Fruit fly (Drosophila melanogaster) whole organism, pupa: ENCODE data around the gene CG10254.

Source experiments
- CG10348 ChIP-seq: fragments of 200-800 bp; sonication (Bioruptor generic); IDR thresholded peaks from 2 replicates; pipeline ENCODE4 v1.3.6; 2022; ENCODE audit warnings: missing biosample characterization, missing genetic modification characterization
- CG12605 ChIP-seq: fragments of 200-800 bp; sonication (Bioruptor generic); IDR thresholded peaks from 2 replicates; pipeline ENCODE4 v1.3.6; 2022; ENCODE audit warnings: missing biosample characterization, missing genetic modification characterization
- CG13204 ChIP-seq: fragments of 200-800 bp; sonication (Bioruptor generic); optimal IDR thresholded peaks from 2 replicates; lab custom pipeline; 2018; ENCODE audit warnings: missing biosample characterization, mild to moderate bottlenecking, missing genetic modification characterization, moderate library complexity
- CG14655 ChIP-seq: fragments of 200-800 bp; sonication (Bioruptor generic); optimal IDR thresholded peaks from 3 replicates; lab custom pipeline; 2017; ENCODE audit warnings: mild to moderate bottlenecking, missing biosample characterization, missing genetic modification reagents, missing genetic modification characterization
- CG15710 ChIP-seq: fragments of 200-800 bp; sonication (Bioruptor generic); optimal IDR thresholded peaks from 2 replicates; lab custom pipeline; 2018; ENCODE audit warnings: missing biosample characterization, mild to moderate bottlenecking, missing genetic modification characterization, moderate library complexity
- CG17806 ChIP-seq: fragments of 200-800 bp; sonication (Bioruptor generic); optimal IDR thresholded peaks from 2 replicates; lab custom pipeline; 2018; ENCODE audit warnings: missing biosample characterization, mild to moderate bottlenecking, missing genetic modification characterization, moderate library complexity
- CG32121 ChIP-seq: fragments of 200-800 bp; sonication (Bioruptor generic); IDR thresholded peaks from 2 replicates; pipeline ENCODE4 v1.3.6; 2022; ENCODE audit warnings: missing biosample characterization, missing genetic modification characterization
- CG34367 ChIP-seq: fragments of 200-800 bp; sonication (Bioruptor generic); optimal IDR thresholded peaks from 2 replicates; lab custom pipeline; 2018; ENCODE audit warnings: missing biosample characterization, mild to moderate bottlenecking, missing genetic modification characterization
- CG4496 ChIP-seq: fragments of 200-800 bp; sonication (Bioruptor generic); IDR thresholded peaks from 3 replicates; pipeline ENCODE4 v1.3.6; 2022; ENCODE audit warnings: missing biosample characterization, missing genetic modification characterization
- CG8159 ChIP-seq: fragments of 200-800 bp; sonication (Bioruptor generic); optimal IDR thresholded peaks from 3 replicates; lab custom pipeline; 2018; ENCODE audit warnings: missing biosample characterization, mild to moderate bottlenecking, missing genetic modification characterization, moderate library complexity
- CG8301 ChIP-seq: fragments of 200-800 bp; sonication (Bioruptor generic); optimal IDR thresholded peaks from 2 replicates; lab custom pipeline; 2018; ENCODE audit warnings: missing biosample characterization, mild to moderate bottlenecking, missing genetic modification characterization
- CG9948 ChIP-seq: fragments of 200-800 bp; sonication (Bioruptor generic); optimal IDR thresholded peaks from 2 replicates; lab custom pipeline; 2018; ENCODE audit warnings: missing biosample characterization, mild to moderate bottlenecking, missing genetic modification characterization, moderate library complexity
- D1 ChIP-seq: fragments of 200-800 bp; sonication (Bioruptor generic); optimal IDR thresholded peaks from 2 replicates; lab custom pipeline; 2018; ENCODE audit warnings: missing biosample characterization, mild to moderate bottlenecking, missing genetic modification characterization, moderate library complexity
- EcR ChIP-seq: fragments of 200-800 bp; sonication (Bioruptor generic); optimal IDR thresholded peaks from 3 replicates; lab custom pipeline; 2019; ENCODE audit warnings: missing biosample characterization, missing genetic modification characterization, mild to moderate bottlenecking, moderate library complexity, missing genetic modification reagents
- Ets98B ChIP-seq: fragments of 200-800 bp; sonication (Bioruptor generic); IDR thresholded peaks from 2 replicates; pipeline ENCODE4 v1.3.6; 2022; ENCODE audit warnings: missing biosample characterization, missing genetic modification characterization
- Pif1A ChIP-seq: fragments of 200-800 bp; sonication (Bioruptor generic); optimal IDR thresholded peaks from 3 replicates; lab custom pipeline; 2016; ENCODE audit warnings: missing biosample characterization, missing genetic modification characterization
- Pif1B ChIP-seq: fragments of 200-800 bp; sonication (Bioruptor generic); optimal IDR thresholded peaks from 3 replicates; lab custom pipeline; 2016; ENCODE audit warnings: missing biosample characterization, missing genetic modification characterization
- Snoo ChIP-seq: fragments of 200-800 bp; sonication (Bioruptor generic); optimal IDR thresholded peaks from 3 replicates; lab custom pipeline; 2017; ENCODE audit warnings: missing biosample characterization, mild to moderate bottlenecking, missing genetic modification characterization, inconsistent platforms
- fd96Ca ChIP-seq: fragments of 200-800 bp; sonication (Bioruptor generic); IDR thresholded peaks from 3 replicates; pipeline ENCODE4 v1.3.6; 2022; ENCODE audit warnings: missing biosample characterization, missing genetic modification characterization
- gl ChIP-seq: fragments of 200-800 bp; sonication (Bioruptor generic); optimal IDR thresholded peaks from 2 replicates; lab custom pipeline; 2018; ENCODE audit warnings: missing biosample characterization, mild to moderate bottlenecking, missing genetic modification characterization
- rn ChIP-seq: fragments of 200-800 bp; sonication (Bioruptor generic); IDR thresholded peaks from 2 replicates; pipeline ENCODE4 v1.3.6; 2022; ENCODE audit warnings: missing biosample characterization, missing genetic modification characterization

The CG10254 gene

DNA sequence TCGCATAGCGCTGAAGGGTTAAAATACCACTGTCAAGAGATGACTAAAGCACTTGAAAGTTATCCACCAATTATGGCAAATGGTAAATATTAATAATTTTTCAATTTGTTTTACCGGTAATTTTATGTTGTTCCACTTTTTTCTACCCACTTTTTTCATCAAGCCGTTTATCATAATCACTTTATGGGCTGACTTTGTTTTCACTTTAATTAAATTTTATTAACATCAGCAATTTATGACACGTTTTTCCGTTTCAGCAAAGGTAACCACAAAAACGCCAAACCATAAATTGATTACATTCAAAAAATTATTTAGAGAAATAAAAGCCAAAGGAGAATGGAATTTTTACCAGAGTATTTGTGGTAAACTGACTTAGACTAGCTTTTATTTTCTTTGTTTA is 39.3 kb downstream of the CG10254 start:
- no peak for TF ChIP-seq Ets98B
- TF ChIP-seq D1 = no peak
- no peak for TF ChIP-seq rn (GFP tag; lab: Robert Waterston, UW)
- no peak for TF ChIP-seq CG8159
- TF ChIP-seq CG32121 (GFP tag; lab: Robert Waterston, UW) = no peak
- TF ChIP-seq fd96Ca (GFP tag; lab: Robert Waterston, UW) = no peak
- no peak for TF ChIP-seq CG34367 (tag; lab: Kevin White, UChicago)

DNA sequence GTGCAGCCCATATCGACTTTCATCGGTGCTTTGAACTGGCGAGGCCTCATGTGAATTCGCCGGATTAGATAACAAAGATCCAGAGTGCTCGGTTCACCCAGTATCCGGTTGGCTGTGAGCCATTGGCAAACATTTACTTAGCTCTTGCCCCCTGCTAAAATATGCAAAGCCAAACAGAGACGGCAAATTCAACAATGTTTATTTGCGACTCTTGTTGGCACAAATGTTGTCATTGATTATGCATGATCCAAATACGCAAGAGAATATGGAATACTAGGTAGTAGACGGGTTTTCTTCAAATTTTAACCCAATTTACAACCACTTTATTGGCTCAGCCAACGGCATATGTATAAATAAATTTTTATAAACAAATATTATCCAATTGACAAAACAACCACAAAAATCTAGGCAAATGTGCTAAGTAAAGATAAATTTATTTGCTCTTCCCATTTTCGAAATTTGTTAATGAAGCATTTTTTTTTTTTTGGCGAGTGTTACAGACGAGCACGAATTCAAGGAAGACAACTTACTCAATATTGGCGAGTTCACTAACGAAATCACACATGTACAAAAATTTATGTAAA is 42.2 kb downstream of the CG10254 start:
- TF ChIP-seq CG14655 (no peak), CG8301 (no peak), fd96Ca (GFP tag; lab: Robert Waterston, UW) (no peak), CG8159 (no peak), CG17806 (tag; lab: Kevin White, UChicago) (no peak), CG15710 (tag; lab: Kevin White, UChicago) (no peak), CG34367 (tag; lab: Kevin White, UChicago) (no peak), gl (tag; lab: Kevin White, UChicago) (no peak), CG13204 (GFP tag; lab: Kevin White, UChicago) (no peak), EcR (GFP tag; lab: Kevin White, UChicago) (no peak), CG9948 (no peak), CG10348 (GFP tag; lab: Robert Waterston, UW) (no peak), Pif1B (GFP tag; lab: Kevin White, UChicago) (no peak), Snoo (tag; lab: Kevin White, UChicago) (peak; percentile 40), CG4496 (GFP tag; lab: Robert Waterston, UW) (peak; percentile 31; the same call in 1 of the 3 replicates), CG32121 (GFP tag; lab: Robert Waterston, UW) (no peak), Ets98B (no peak; the same call in 1 of the 2 replicates), Pif1A (GFP tag; lab: Kevin White, UChicago) (peak; percentile 12), D1 (no peak), rn (GFP tag; lab: Robert Waterston, UW) (no peak), CG12605 (GFP tag; lab: Robert Waterston, UW) (no peak)

DNA sequence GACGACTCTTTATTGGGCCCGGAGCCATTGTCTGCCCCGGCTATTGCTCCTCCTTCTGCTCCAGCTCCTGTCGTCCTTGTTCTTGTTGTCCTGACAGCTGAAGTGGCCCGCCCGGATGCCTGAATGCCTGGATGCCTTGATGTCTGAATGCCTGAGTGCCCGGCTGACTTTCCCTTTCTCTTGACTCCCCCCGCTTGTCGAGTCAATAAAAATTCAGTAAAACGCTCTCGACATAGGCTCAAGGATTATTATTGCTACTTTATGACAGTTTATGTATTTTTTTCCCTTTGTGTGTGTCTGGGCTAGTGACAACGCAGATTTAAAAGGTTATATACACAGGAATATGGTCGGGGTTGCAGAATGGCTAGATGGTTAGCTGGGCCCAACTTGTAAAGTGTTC is 45.0 kb downstream of the CG10254 start:
- no peak for TF ChIP-seq Pif1A (GFP tag; lab: Kevin White, UChicago)

DNA sequence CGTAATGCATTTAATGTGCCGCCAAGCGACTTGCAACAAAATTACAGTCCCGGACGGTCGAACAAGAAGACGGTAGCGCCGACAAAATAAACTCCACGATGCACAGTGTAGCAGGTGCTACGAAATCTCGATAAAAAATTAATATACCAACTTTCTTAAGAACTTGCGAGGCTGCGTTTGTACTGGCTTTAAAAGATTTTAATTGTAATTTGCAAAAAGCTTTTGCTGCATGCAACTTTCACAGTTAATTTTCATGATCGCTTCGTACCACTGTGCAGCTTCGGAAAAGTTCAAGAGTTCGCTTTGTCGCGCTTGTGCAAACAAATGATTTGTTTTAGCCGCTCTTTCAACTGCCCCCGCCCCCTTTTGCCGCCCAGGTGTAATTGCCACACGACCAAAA is 48.6 kb downstream of the CG10254 start:
- peak; percentile 55 for TF ChIP-seq CG34367 (tag; lab: Kevin White, UChicago)
- peak; percentile 79 for TF ChIP-seq CG12605 (GFP tag; lab: Robert Waterston, UW)
- TF ChIP-seq Pif1B (GFP tag; lab: Kevin White, UChicago) = peak; percentile 50
- peak; percentile 69 for TF ChIP-seq Snoo (tag; lab: Kevin White, UChicago)
- TF ChIP-seq CG10348 (GFP tag; lab: Robert Waterston, UW) = peak; percentile 73
- peak; percentile 77 for TF ChIP-seq CG14655
- no peak for TF ChIP-seq gl (tag; lab: Kevin White, UChicago)
- TF ChIP-seq CG13204 (GFP tag; lab: Kevin White, UChicago) = peak; percentile 20
- peak; percentile 94 for TF ChIP-seq fd96Ca (GFP tag; lab: Robert Waterston, UW)
- peak; percentile 63 for TF ChIP-seq CG9948
- TF ChIP-seq CG8301 = peak; percentile 71
- TF ChIP-seq rn (GFP tag; lab: Robert Waterston, UW) = peak; percentile 74
- peak; percentile 58 for TF ChIP-seq CG15710 (tag; lab: Kevin White, UChicago)
- TF ChIP-seq Pif1A (GFP tag; lab: Kevin White, UChicago) = peak; percentile 86
- TF ChIP-seq Ets98B = peak; percentile 92
- peak; percentile 60 for TF ChIP-seq CG17806 (tag; lab: Kevin White, UChicago)
- peak; percentile 91 for TF ChIP-seq CG32121 (GFP tag; lab: Robert Waterston, UW)
- TF ChIP-seq EcR (GFP tag; lab: Kevin White, UChicago) = no peak
- TF ChIP-seq CG4496 (GFP tag; lab: Robert Waterston, UW) = peak; percentile 94
- TF ChIP-seq D1 = no peak
- TF ChIP-seq CG8159 = peak; percentile 68
- TF ChIP-seq, all 21 proteins: peak for 18

DNA sequence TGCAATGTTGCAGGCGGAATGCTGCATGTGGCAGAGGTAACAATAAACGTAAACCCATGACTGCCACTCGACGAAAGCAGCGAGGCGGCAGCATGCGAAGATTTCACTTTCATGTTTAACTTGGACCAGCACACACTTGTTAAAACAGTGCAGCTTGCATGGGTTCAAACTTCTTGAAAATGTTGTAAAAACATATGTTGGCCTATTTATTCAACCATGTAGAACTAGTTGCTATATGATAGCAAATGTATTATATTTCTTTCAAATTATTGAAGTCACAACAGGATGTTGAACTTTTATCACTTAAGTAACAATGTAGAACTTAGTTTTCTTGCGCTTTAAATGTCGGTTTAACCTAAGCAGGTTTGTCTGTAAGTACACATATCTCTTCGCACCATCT is 51.9 kb downstream of the CG10254 start:
- TF ChIP-seq rn (GFP tag; lab: Robert Waterston, UW) (no peak), CG12605 (GFP tag; lab: Robert Waterston, UW) (no peak), CG14655 (peak; percentile 5), Pif1A (GFP tag; lab: Kevin White, UChicago) (peak; percentile 15)
- TF ChIP-seq, all 21 proteins: peak for 2

DNA sequence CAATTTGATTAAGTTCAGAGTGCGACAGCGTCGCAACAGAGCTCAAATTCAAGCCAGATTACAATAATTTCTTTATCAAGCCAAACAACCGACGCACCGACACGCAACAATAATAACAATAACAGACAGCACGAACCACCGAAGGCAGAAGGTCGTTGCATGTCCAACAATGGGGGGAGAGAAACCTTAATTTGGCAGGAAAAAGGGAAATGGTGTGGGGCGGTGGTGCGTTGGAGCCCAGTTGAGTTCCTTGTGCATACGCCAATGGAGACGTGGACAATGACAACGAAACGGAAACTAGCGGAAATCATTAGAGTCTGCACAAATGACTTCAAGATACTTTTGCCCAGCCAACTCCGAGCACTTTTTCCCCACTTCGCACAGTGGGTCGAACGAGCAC is 55.2 kb downstream of the CG10254 start:
- TF ChIP-seq CG17806 (tag; lab: Kevin White, UChicago) = no peak
- no peak for TF ChIP-seq CG9948
- no peak for TF ChIP-seq CG34367 (tag; lab: Kevin White, UChicago)
- TF ChIP-seq CG15710 (tag; lab: Kevin White, UChicago) = no peak
- TF ChIP-seq Snoo (tag; lab: Kevin White, UChicago) = no peak
- no peak for TF ChIP-seq CG12605 (GFP tag; lab: Robert Waterston, UW)
- no peak for TF ChIP-seq CG13204 (GFP tag; lab: Kevin White, UChicago)
- TF ChIP-seq CG10348 (GFP tag; lab: Robert Waterston, UW) = no peak
- TF ChIP-seq EcR (GFP tag; lab: Kevin White, UChicago) = no peak
- TF ChIP-seq CG8159 = no peak
- TF ChIP-seq CG32121 (GFP tag; lab: Robert Waterston, UW) = no peak
- no peak for TF ChIP-seq fd96Ca (GFP tag; lab: Robert Waterston, UW)
- TF ChIP-seq Pif1A (GFP tag; lab: Kevin White, UChicago) = no peak
- TF ChIP-seq Ets98B = no peak
- TF ChIP-seq Pif1B (GFP tag; lab: Kevin White, UChicago) = no peak
- no peak for TF ChIP-seq rn (GFP tag; lab: Robert Waterston, UW)
- no peak for TF ChIP-seq CG8301
